Worm (Caenorhabditis elegans) whole organism, L1 larva: Measurements from ENCODE around the gene E01G4.5.

Experiments used
- C04F5.9 ChIP-seq: sonication (generic microtip); optimal IDR thresholded peaks from 2 replicates; lab custom pipeline; 2016; ENCODE audit warnings: missing genetic modification characterization, missing compliant biosample characterization
- Y116A8C.19 ChIP-seq: sonication (generic microtip); optimal IDR thresholded peaks from 2 replicates; lab custom pipeline; 2016; ENCODE audit warnings: missing compliant biosample characterization, missing genetic modification characterization, borderline replicate concordance
- aly-2 ChIP-seq: fragments of 150-350 bp; optimal IDR thresholded peaks from 2 replicates; lab custom pipeline; 2014; ENCODE audit warnings: missing biosample characterization, missing genetic modification characterization
- blmp-1 ChIP-seq: fragments of 150-350 bp; optimal IDR thresholded peaks from 2 replicates; lab custom pipeline; 2014; ENCODE audit warnings: missing biosample characterization, missing genetic modification characterization
- ceh-63 ChIP-seq: fragments of 200-800 bp; sonication (Bioruptor generic); optimal IDR thresholded peaks from 2 replicates; lab custom pipeline; 2018; ENCODE audit warnings: mild to moderate bottlenecking, missing genetic modification characterization, missing compliant biosample characterization
- ceh-82 ChIP-seq, 3 experiments: fragments of 150-350 bp in 1 of 3; sonication (generic microtip) in 2 of 3; optimal IDR thresholded peaks; 2 replicates each; lab custom pipeline; 2014 to 2017; ENCODE audit warnings: missing biosample characterization in 3 of 3, missing genetic modification characterization in 3 of 3
- ces-1 ChIP-seq: fragments of 150-350 bp; optimal IDR thresholded peaks from 2 replicates; lab custom pipeline; 2014; ENCODE audit warnings: missing biosample characterization, missing genetic modification reagents, missing genetic modification characterization
- dpl-1 ChIP-seq, 3 experiments: fragments of 150-350 bp in 2 of 3; sonication (generic microtip) in 1 of 3; optimal IDR thresholded peaks; 2 replicates each; lab custom pipeline; 2014 to 2017; ENCODE audit warnings: missing biosample characterization in 3 of 3, missing genetic modification characterization in 3 of 3, missing genetic modification reagents in 3 of 3
- dsc-1 ChIP-seq: sonication (generic microtip); optimal IDR thresholded peaks from 2 replicates; lab custom pipeline; 2016; ENCODE audit warnings: mild to moderate bottlenecking, missing genetic modification characterization, missing compliant biosample characterization
- efl-1 ChIP-seq, 4 experiments: fragments of 150-350 bp; optimal IDR thresholded peaks in 3 of 4; peaks in 1 of 4; 1 replicate in 1 of 4; 2 replicates in 3 of 4; lab custom pipeline; 2014; ENCODE audit warnings: missing biosample characterization in 2 of 4, missing genetic modification characterization in 2 of 4, missing genetic modification reagents in 2 of 4
- efl-3 ChIP-seq: fragments of 200-800 bp; sonication (Bioruptor generic); optimal IDR thresholded peaks from 2 replicates; lab custom pipeline; 2018; ENCODE audit warnings: mild to moderate bottlenecking, missing genetic modification characterization, missing compliant biosample characterization
- egl-13 ChIP-seq: sonication (generic microtip); optimal IDR thresholded peaks from 2 replicates; lab custom pipeline; 2016; ENCODE audit warnings: missing genotype, missing genetic modification reagents, missing genetic modification characterization, missing compliant biosample characterization
- elt-3 ChIP-seq, 6 experiments: fragments of 150-350 bp in 1 of 6; sonication (generic microtip); optimal IDR thresholded peaks; 2 replicates each; lab custom pipeline; 2017 to 2018; ENCODE audit warnings: missing biosample characterization in 6 of 6, missing genetic modification characterization in 6 of 6, inconsistent platforms in 1 of 6
- ets-5 ChIP-seq: fragments of 200-800 bp; sonication (Bioruptor generic); IDR thresholded peaks from 2 replicates; pipeline ENCODE4 v1.3.6; 2022; ENCODE audit warnings: missing genetic modification characterization, missing compliant biosample characterization
- hlh-17 ChIP-seq: fragments of 200-800 bp; sonication (Bioruptor generic); optimal IDR thresholded peaks from 2 replicates; lab custom pipeline; 2018; ENCODE audit warnings: missing genetic modification characterization, mild to moderate bottlenecking, missing compliant biosample characterization, moderate library complexity, borderline replicate concordance
- hlh-4 ChIP-seq: sonication (generic microtip); optimal IDR thresholded peaks from 2 replicates; lab custom pipeline; 2016; ENCODE audit warnings: mild to moderate bottlenecking, missing genetic modification characterization, missing compliant biosample characterization
- irx-1 ChIP-seq: sonication (generic microtip); optimal IDR thresholded peaks from 2 replicates; lab custom pipeline; 2016; ENCODE audit warnings: missing genetic modification characterization, missing compliant biosample characterization
- isw-1 ChIP-seq: fragments of 200-800 bp; sonication (Bioruptor generic); IDR thresholded peaks from 2 replicates; pipeline ENCODE4 v1.3.6; 2022; ENCODE audit warnings: missing genetic modification characterization, missing compliant biosample characterization
- lin-15B ChIP-seq: fragments of 150-350 bp; sonication (generic microtip); optimal IDR thresholded peaks from 3 replicates; lab custom pipeline; 2014; ENCODE audit warnings: missing biosample characterization, missing genetic modification characterization
- lin-35 ChIP-seq, 2 experiments: fragments of 150-350 bp; optimal IDR thresholded peaks; 2 replicates each; lab custom pipeline; 2014; ENCODE audit warnings: missing biosample characterization in 2 of 2, missing genetic modification characterization in 2 of 2, missing genetic modification reagents in 2 of 2
- lin-39 ChIP-seq: fragments of 150-350 bp; optimal IDR thresholded peaks from 2 replicates; lab custom pipeline; 2014; ENCODE audit warnings: missing biosample characterization, missing genetic modification reagents, missing genetic modification characterization
- lir-3 ChIP-seq: sonication (generic microtip); optimal IDR thresholded peaks from 2 replicates; lab custom pipeline; 2016; ENCODE audit warnings: mild to moderate bottlenecking, missing genetic modification characterization, moderate library complexity, missing compliant biosample characterization; ENCODE audit not compliant: poor library complexity
- lsy-2 ChIP-seq, 2 experiments: fragments of 150-350 bp; optimal IDR thresholded peaks; 2 replicates each; lab custom pipeline; 2014; ENCODE audit warnings: missing biosample characterization in 2 of 2, missing genetic modification characterization in 2 of 2
- mdl-1 ChIP-seq, 2 experiments: fragments of 150-350 bp; optimal IDR thresholded peaks; 2 replicates each; lab custom pipeline; 2014 to 2017; ENCODE audit warnings: missing biosample characterization in 2 of 2, missing genetic modification characterization in 2 of 2, inconsistent platforms in 1 of 2
- mef-2 ChIP-seq: fragments of 150-350 bp; optimal IDR thresholded peaks from 2 replicates; lab custom pipeline; 2014; ENCODE audit warnings: missing biosample characterization, missing genetic modification characterization
- nhr-11 ChIP-seq: fragments of 150-350 bp; optimal IDR thresholded peaks from 2 replicates; lab custom pipeline; 2014; ENCODE audit warnings: missing biosample characterization, missing genetic modification characterization
- nhr-12 ChIP-seq: sonication (generic microtip); optimal IDR thresholded peaks from 2 replicates; lab custom pipeline; 2017; ENCODE audit warnings: missing biosample characterization, missing genetic modification characterization
- nhr-19 ChIP-seq: fragments of 200-800 bp; sonication (Bioruptor generic); conservative IDR thresholded peaks from 2 replicates; pipeline ENCODE4 v1.3.6; 2022; ENCODE audit warnings: missing genetic modification characterization, missing compliant biosample characterization
- nhr-28 ChIP-seq: fragments of 150-350 bp; optimal IDR thresholded peaks from 2 replicates; lab custom pipeline; 2014; ENCODE audit warnings: missing biosample characterization, missing genetic modification characterization
- nhr-77 ChIP-seq: fragments of 150-350 bp; optimal IDR thresholded peaks from 2 replicates; lab custom pipeline; 2014; ENCODE audit warnings: missing biosample characterization, missing genetic modification characterization
- nhr-84 ChIP-seq: sonication (generic microtip); optimal IDR thresholded peaks from 2 replicates; lab custom pipeline; 2017; ENCODE audit warnings: missing biosample characterization, missing genetic modification characterization
- rnt-1 ChIP-seq: sonication (generic microtip); optimal IDR thresholded peaks from 2 replicates; lab custom pipeline; 2016; ENCODE audit warnings: mild to moderate bottlenecking, missing genetic modification characterization, moderate library complexity, missing compliant biosample characterization
- skn-1 ChIP-seq: fragments of 150-350 bp; optimal IDR thresholded peaks from 2 replicates; lab custom pipeline; 2014; ENCODE audit warnings: missing biosample characterization, missing genetic modification characterization
- snpc-4 ChIP-seq: fragments of 150-350 bp; optimal IDR thresholded peaks from 2 replicates; lab custom pipeline; 2014; ENCODE audit warnings: missing biosample characterization, missing genetic modification characterization
- sptf-1 ChIP-seq: fragments of 150-350 bp; optimal IDR thresholded peaks from 2 replicates; lab custom pipeline; 2014; ENCODE audit warnings: missing biosample characterization, missing genetic modification characterization
- sup-37 ChIP-seq: fragments of 200-800 bp; sonication (Bioruptor generic); optimal IDR thresholded peaks from 2 replicates; lab custom pipeline; 2018; ENCODE audit warnings: mild to moderate bottlenecking, missing genetic modification characterization, missing compliant biosample characterization
- tbx-2 ChIP-seq: sonication (generic microtip); optimal IDR thresholded peaks from 2 replicates; lab custom pipeline; 2016; ENCODE audit warnings: missing genetic modification characterization, missing compliant biosample characterization
- unc-130 ChIP-seq: fragments of 150-350 bp; optimal IDR thresholded peaks from 2 replicates; lab custom pipeline; 2017; ENCODE audit warnings: missing biosample characterization, missing genetic modification characterization, inconsistent platforms
- unc-30 ChIP-seq: sonication (generic microtip); optimal IDR thresholded peaks from 2 replicates; lab custom pipeline; 2017; ENCODE audit warnings: missing biosample characterization, missing genetic modification characterization
- vab-15 ChIP-seq: sonication (generic microtip); optimal IDR thresholded peaks from 2 replicates; lab custom pipeline; 2017; ENCODE audit warnings: missing genotype, mild to moderate bottlenecking, missing genetic modification characterization, missing compliant biosample characterization
- xbp-1 ChIP-seq: sonication (generic microtip); optimal IDR thresholded peaks from 2 replicates; lab custom pipeline; 2016; ENCODE audit warnings: missing genetic modification characterization, missing compliant biosample characterization
- zag-1 ChIP-seq: fragments of 150-350 bp; optimal IDR thresholded peaks from 2 replicates; lab custom pipeline; 2014; ENCODE audit warnings: missing biosample characterization, missing genetic modification characterization
- ztf-4 ChIP-seq: fragments of 150-350 bp; optimal IDR thresholded peaks from 2 replicates; lab custom pipeline; 2014; ENCODE audit warnings: missing biosample characterization, missing genetic modification characterization

The E01G4.5 gene

ce11 chrII:13477230-13477629 is 5.0 kb downstream of the E01G4.5 start (continued):
- TF ChIP-seq sptf-1 (no peak), ztf-4 (tag; lab: Kevin White, UChicago) (no peak), skn-1 (tag; lab: Kevin White, UChicago) (peak; percentile 41), nhr-28 (no peak), dpl-1 (GFP tag; optimal IDR thresholded peaks at IDR 0.05; lab: Kevin White, UChicago) (peak; percentile 65 to 79 (median 73)), zag-1 (no peak), unc-30 (no peak), lsy-2 (tag; optimal IDR thresholded peaks at IDR 0.05; lab: Kevin White, UChicago) (peak; percentile 64 to 75), blmp-1 (tag; lab: Kevin White, UChicago) (peak; percentile 36), unc-130 (tag; lab: Kevin White, UChicago) (peak; percentile 58), xbp-1 (tag; lab: Kevin White, UChicago) (peak; percentile 68), lin-39 (tag; lab: Kevin White, UChicago) (peak; percentile 16), mef-2 (tag; lab: Kevin White, UChicago) (no peak), irx-1 (tag; lab: Kevin White, UChicago) (peak; percentile 10), isw-1 (peak; percentile 48), hlh-4 (tag; lab: Kevin White, UChicago) (no peak), nhr-12 (tag; lab: Kevin White, UChicago) (no peak), ceh-82 (tag; optimal IDR thresholded peaks at IDR 0.05; lab: Kevin White, UChicago) (peak; percentile 51 to 57 (median 56)), nhr-77 (tag; lab: Kevin White, UChicago) (no peak), elt-3 (tag; optimal IDR thresholded peaks at IDR 0.05; lab: Kevin White, UChicago) (no peak), sup-37 (no peak), nhr-19 (GFP tag; lab: Robert Waterston, UW) (peak; percentile 78), mdl-1 (tag; optimal IDR thresholded peaks at IDR 0.05; lab: Kevin White, UChicago) (no peak), tbx-2 (peak; percentile 60), ces-1 (GFP tag; lab: Kevin White, UChicago) (no peak), hlh-17 (GFP tag; lab: Kevin White, UChicago) (no peak), lin-35 (GFP tag; optimal IDR thresholded peaks at IDR 0.05; lab: Kevin White, UChicago) (peak; percentile 70 to 73), snpc-4 (peak; percentile 53), egl-13 (tag; lab: Kevin White, UChicago) (peak; percentile 18), vab-15 (tag; lab: Kevin White, UChicago) (no peak), efl-1 (optimal IDR thresholded peaks at IDR 0.05; lab: Kevin White, UChicago) (peak; percentile 73), efl-1 (GFP tag; optimal IDR thresholded peaks at IDR 0.05 in 1 of 2; lab: Kevin White, UChicago) (peak; percentile 74 to 97), ceh-63 (no peak), nhr-11 (tag; lab: Kevin White, UChicago) (no peak), ets-5 (no peak), nhr-84 (no peak), C04F5.9 (tag; lab: Kevin White, UChicago) (no peak), dsc-1 (tag; lab: Kevin White, UChicago) (peak; percentile 64), Y116A8C.19 (tag; lab: Kevin White, UChicago) (no peak), lir-3 (tag; lab: Kevin White, UChicago) (no peak), aly-2 (tag; lab: Kevin White, UChicago) (no peak)

ce11 chrII:13479424-13479823 is 7.2 kb downstream of the E01G4.5 start:
- no peak for TF ChIP-seq lin-15B (tag; lab: Kevin White, UChicago)
- TF ChIP-seq efl-1 (optimal IDR thresholded peaks at IDR 0.05; lab: Kevin White, UChicago) = no peak
- TF ChIP-seq efl-1 (GFP tag; optimal IDR thresholded peaks at IDR 0.05 in 1 of 2; lab: Kevin White, UChicago) = peak in 1 of 2 experiments; percentile 65
- TF ChIP-seq rnt-1 = no peak
- TF ChIP-seq efl-3 (GFP tag; lab: Kevin White, UChicago) = no peak
